Worm (Caenorhabditis elegans) whole organism, L3 larva: ENCODE measurements around the gene F55G1.1.

Source experiments
- ceh-9 ChIP-seq: sonication (generic microtip); optimal IDR thresholded peaks from 2 replicates; lab custom pipeline; 2018; ENCODE audit warnings: missing biosample characterization, missing genetic modification characterization
- daf-12 ChIP-seq: fragments of 150-350 bp; optimal IDR thresholded peaks from 2 replicates; lab custom pipeline; 2014; ENCODE audit warnings: missing biosample characterization, missing genetic modification reagents, missing genetic modification characterization
- elt-2 ChIP-seq: sonication (generic microtip); optimal IDR thresholded peaks from 2 replicates; lab custom pipeline; 2016; ENCODE audit warnings: missing genetic modification reagents, mild to moderate bottlenecking, missing genetic modification characterization, missing compliant biosample characterization
- elt-3 ChIP-seq, 3 experiments: fragments of 150-350 bp in 1 of 3; sonication (generic microtip) in 2 of 3; optimal IDR thresholded peaks; 2 replicates in 2 of 3; 4 replicates in 1 of 3; lab custom pipeline; 2014 to 2017; ENCODE audit warnings: missing biosample characterization in 3 of 3, missing genetic modification characterization in 3 of 3
- lin-39 ChIP-seq: fragments of 150-350 bp; optimal IDR thresholded peaks from 2 replicates; lab custom pipeline; 2018; ENCODE audit warnings: missing biosample characterization, missing genetic modification reagents, missing genetic modification characterization
- mml-1 ChIP-seq: fragments of 150-350 bp; sonication (generic microtip); optimal IDR thresholded peaks from 3 replicates; lab custom pipeline; 2014; ENCODE audit warnings: missing biosample characterization, missing genetic modification characterization
- nhr-12 ChIP-seq: fragments of 150-350 bp; optimal IDR thresholded peaks from 2 replicates; lab custom pipeline; 2014; ENCODE audit warnings: missing biosample characterization, missing genetic modification characterization
- nhr-237 ChIP-seq: fragments of 150-350 bp; optimal IDR thresholded peaks from 2 replicates; lab custom pipeline; 2014; ENCODE audit warnings: missing biosample characterization, missing genetic modification characterization
- pha-4 ChIP-seq: fragments of 150-350 bp; optimal IDR thresholded peaks from 2 replicates; lab custom pipeline; 2014; ENCODE audit warnings: missing biosample characterization, missing genetic modification reagents, missing genetic modification characterization
- unc-39 ChIP-seq: sonication (generic microtip); optimal IDR thresholded peaks from 4 replicates; lab custom pipeline; 2017; ENCODE audit warnings: missing biosample characterization, missing genetic modification characterization
- unc-62 ChIP-seq: fragments of 150-350 bp; sonication (generic microtip); optimal IDR thresholded peaks from 4 replicates; lab custom pipeline; 2014; ENCODE audit warnings: missing biosample characterization, missing genetic modification reagents, missing genetic modification characterization
- ztf-11 ChIP-seq: fragments of 150-350 bp; optimal IDR thresholded peaks from 2 replicates; lab custom pipeline; 2014; ENCODE audit warnings: missing biosample characterization, missing genetic modification characterization
- ztf-4 ChIP-seq: fragments of 150-350 bp; optimal IDR thresholded peaks from 2 replicates; lab custom pipeline; 2014; ENCODE audit warnings: missing biosample characterization, missing genetic modification characterization

- TF ChIP-seq unc-62 (GFP tag; lab: Kevin White, UChicago) (no peak), daf-12 (tag; lab: Kevin White, UChicago) (no peak), pha-4 (tag; lab: Kevin White, UChicago) (peak; percentile 61), elt-2 (tag; lab: Kevin White, UChicago) (no peak), elt-3 (tag; optimal IDR thresholded peaks at IDR 0.05; lab: Kevin White, UChicago) (no peak), ztf-11 (no peak), nhr-12 (tag; lab: Kevin White, UChicago) (no peak), unc-39 (tag; lab: Kevin White, UChicago) (no peak), ztf-4 (no peak), mml-1 (tag; lab: Kevin White, UChicago) (no peak), ceh-9 (no peak), nhr-237 (tag; lab: Kevin White, UChicago) (no peak), lin-39 (tag; lab: Kevin White, UChicago) (no peak)
Measured at ce11 chrIV:7508850-7509249, 17.3 kb downstream of the F55G1.1 start.
